Worm (Caenorhabditis elegans) whole organism, L1 larva: Measurements from ENCODE around the gene D2096.11.

ENCODE experiments used
- C04F5.9 ChIP-seq: sonication (generic microtip); optimal IDR thresholded peaks from 2 replicates; lab custom pipeline; 2016; ENCODE audit warnings: missing genetic modification characterization, missing compliant biosample characterization
- C34B4.2 ChIP-seq: sonication (generic microtip); optimal IDR thresholded peaks from 2 replicates; lab custom pipeline; 2017; ENCODE audit warnings: mild to moderate bottlenecking, missing genetic modification characterization, missing compliant biosample characterization
- Y116A8C.19 ChIP-seq: sonication (generic microtip); optimal IDR thresholded peaks from 2 replicates; lab custom pipeline; 2016; ENCODE audit warnings: missing compliant biosample characterization, missing genetic modification characterization, borderline replicate concordance
- aha-1 ChIP-seq: fragments of 150-350 bp; optimal IDR thresholded peaks from 2 replicates; lab custom pipeline; 2014; ENCODE audit warnings: missing biosample characterization, missing genetic modification characterization
- alr-1 ChIP-seq: fragments of 200-800 bp; sonication (Bioruptor generic); optimal IDR thresholded peaks from 2 replicates; lab custom pipeline; 2018; ENCODE audit warnings: borderline replicate concordance, mild to moderate bottlenecking, missing genetic modification characterization, missing compliant biosample characterization
- aly-2 ChIP-seq: fragments of 150-350 bp; optimal IDR thresholded peaks from 2 replicates; lab custom pipeline; 2014; ENCODE audit warnings: missing biosample characterization, missing genetic modification characterization
- ama-1 ChIP-seq: fragments of 150-350 bp; optimal IDR thresholded peaks from 2 replicates; lab custom pipeline; 2014
- ceh-8 ChIP-seq: fragments of 200-800 bp; sonication (Bioruptor generic); optimal IDR thresholded peaks from 2 replicates; lab custom pipeline; 2018; ENCODE audit warnings: mild to moderate bottlenecking, missing genetic modification characterization, moderate library complexity, missing compliant biosample characterization
- ceh-88 ChIP-seq: fragments of 200-800 bp; sonication (Bioruptor generic); IDR thresholded peaks from 2 replicates; pipeline ENCODE4 v1.3.6; 2022; ENCODE audit warnings: missing genetic modification characterization, missing compliant biosample characterization
- ceh-90 ChIP-seq: sonication (generic microtip); optimal IDR thresholded peaks from 2 replicates; lab custom pipeline; 2016; ENCODE audit warnings: missing genetic modification characterization, missing compliant biosample characterization
- ces-1 ChIP-seq: fragments of 150-350 bp; optimal IDR thresholded peaks from 2 replicates; lab custom pipeline; 2014; ENCODE audit warnings: missing biosample characterization, missing genetic modification reagents, missing genetic modification characterization
- dpl-1 ChIP-seq, 3 experiments: fragments of 150-350 bp in 2 of 3; sonication (generic microtip) in 1 of 3; optimal IDR thresholded peaks; 2 replicates each; lab custom pipeline; 2014 to 2017; ENCODE audit warnings: missing biosample characterization in 3 of 3, missing genetic modification characterization in 3 of 3, missing genetic modification reagents in 3 of 3
- dsc-1 ChIP-seq: sonication (generic microtip); optimal IDR thresholded peaks from 2 replicates; lab custom pipeline; 2016; ENCODE audit warnings: mild to moderate bottlenecking, missing genetic modification characterization, missing compliant biosample characterization
- efl-1 ChIP-seq, 4 experiments: fragments of 150-350 bp; optimal IDR thresholded peaks in 3 of 4; peaks in 1 of 4; 1 replicate in 1 of 4; 2 replicates in 3 of 4; lab custom pipeline; 2014; ENCODE audit warnings: missing biosample characterization in 2 of 4, missing genetic modification characterization in 2 of 4, missing genetic modification reagents in 2 of 4
- egl-27 ChIP-seq, 2 experiments: fragments of 150-350 bp in 1 of 2; sonication (generic microtip); optimal IDR thresholded peaks; 3 replicates each; lab custom pipeline; 2017 to 2018; ENCODE audit warnings: missing biosample characterization in 2 of 2, missing genetic modification characterization in 2 of 2, missing genetic modification reagents in 2 of 2
- elt-2 ChIP-seq: sonication (generic microtip); optimal IDR thresholded peaks from 2 replicates; lab custom pipeline; 2016; ENCODE audit warnings: missing genetic modification characterization, mild to moderate bottlenecking, inconsistent platforms, missing compliant biosample characterization, missing genetic modification reagents
- ets-5 ChIP-seq: fragments of 200-800 bp; sonication (Bioruptor generic); IDR thresholded peaks from 2 replicates; pipeline ENCODE4 v1.3.6; 2022; ENCODE audit warnings: missing genetic modification characterization, missing compliant biosample characterization
- fkh-4 ChIP-seq: sonication (generic microtip); optimal IDR thresholded peaks from 2 replicates; lab custom pipeline; 2016; ENCODE audit warnings: missing compliant biosample characterization, missing genetic modification characterization, borderline replicate concordance
- fkh-8 ChIP-seq: sonication (generic microtip); optimal IDR thresholded peaks from 2 replicates; lab custom pipeline; 2016; ENCODE audit warnings: mild to moderate bottlenecking, missing genetic modification characterization, missing compliant biosample characterization
- hpl-2 ChIP-seq: fragments of 150-350 bp; optimal IDR thresholded peaks from 2 replicates; lab custom pipeline; 2014; ENCODE audit warnings: missing biosample characterization, missing genetic modification reagents, missing genetic modification characterization
- isw-1 ChIP-seq: fragments of 200-800 bp; sonication (Bioruptor generic); IDR thresholded peaks from 2 replicates; pipeline ENCODE4 v1.3.6; 2022; ENCODE audit warnings: missing genetic modification characterization, missing compliant biosample characterization
- jun-1 ChIP-seq: fragments of 150-350 bp; optimal IDR thresholded peaks from 2 replicates; lab custom pipeline; 2014; ENCODE audit warnings: missing biosample characterization, missing genetic modification reagents, missing genetic modification characterization
- lin-13 ChIP-seq: fragments of 150-350 bp; optimal IDR thresholded peaks from 2 replicates; lab custom pipeline; 2014; ENCODE audit warnings: missing biosample characterization, missing genetic modification reagents, missing genetic modification characterization
- lin-35 ChIP-seq, 2 experiments: fragments of 150-350 bp; optimal IDR thresholded peaks; 2 replicates each; lab custom pipeline; 2014; ENCODE audit warnings: missing biosample characterization in 2 of 2, missing genetic modification characterization in 2 of 2, missing genetic modification reagents in 2 of 2
- lin-39 ChIP-seq: fragments of 150-350 bp; optimal IDR thresholded peaks from 2 replicates; lab custom pipeline; 2014; ENCODE audit warnings: missing biosample characterization, missing genetic modification reagents, missing genetic modification characterization
- mab-9 ChIP-seq: fragments of 200-800 bp; sonication (Bioruptor generic); IDR thresholded peaks from 2 replicates; pipeline ENCODE4 v1.3.6; 2022; ENCODE audit warnings: missing genetic modification reagents, missing genetic modification characterization, missing compliant biosample characterization
- mdl-1 ChIP-seq, 2 experiments: fragments of 150-350 bp; optimal IDR thresholded peaks; 2 replicates each; lab custom pipeline; 2014 to 2017; ENCODE audit warnings: missing biosample characterization in 2 of 2, missing genetic modification characterization in 2 of 2, inconsistent platforms in 1 of 2
- mep-1 ChIP-seq: fragments of 150-350 bp; optimal IDR thresholded peaks from 2 replicates; lab custom pipeline; 2014; ENCODE audit warnings: missing biosample characterization, missing genetic modification characterization
- nhr-11 ChIP-seq: fragments of 150-350 bp; optimal IDR thresholded peaks from 2 replicates; lab custom pipeline; 2014; ENCODE audit warnings: missing biosample characterization, missing genetic modification characterization
- nhr-19 ChIP-seq: fragments of 200-800 bp; sonication (Bioruptor generic); conservative IDR thresholded peaks from 2 replicates; pipeline ENCODE4 v1.3.6; 2022; ENCODE audit warnings: missing genetic modification characterization, missing compliant biosample characterization
- nhr-20 ChIP-seq: sonication (generic microtip); optimal IDR thresholded peaks from 2 replicates; lab custom pipeline; 2016; ENCODE audit warnings: mild to moderate bottlenecking, missing genetic modification characterization, missing compliant biosample characterization
- nhr-237 ChIP-seq: fragments of 150-350 bp; optimal IDR thresholded peaks from 2 replicates; lab custom pipeline; 2014; ENCODE audit warnings: missing biosample characterization, missing genetic modification characterization
- nhr-28 ChIP-seq: fragments of 150-350 bp; optimal IDR thresholded peaks from 2 replicates; lab custom pipeline; 2014; ENCODE audit warnings: missing biosample characterization, missing genetic modification characterization
- nhr-47 ChIP-seq: sonication (generic microtip); optimal IDR thresholded peaks from 2 replicates; lab custom pipeline; 2016; ENCODE audit warnings: mild to moderate bottlenecking, missing genetic modification characterization, moderate library complexity, missing compliant biosample characterization
- nhr-71 ChIP-seq: sonication (generic microtip); optimal IDR thresholded peaks from 2 replicates; lab custom pipeline; 2016; ENCODE audit warnings: mild to moderate bottlenecking, missing genetic modification characterization, moderate library complexity, missing compliant biosample characterization
- nhr-77 ChIP-seq: fragments of 150-350 bp; optimal IDR thresholded peaks from 2 replicates; lab custom pipeline; 2014; ENCODE audit warnings: missing biosample characterization, missing genetic modification characterization
- nhr-84 ChIP-seq: sonication (generic microtip); optimal IDR thresholded peaks from 2 replicates; lab custom pipeline; 2017; ENCODE audit warnings: missing biosample characterization, missing genetic modification characterization
- nhr-85 ChIP-seq: sonication (generic microtip); peaks from one replicate; lab custom pipeline; 2016; ENCODE audit warnings: missing genetic modification characterization, inconsistent platforms, missing compliant biosample characterization
- pag-3 ChIP-seq: sonication (generic microtip); optimal IDR thresholded peaks from 2 replicates; lab custom pipeline; 2017; ENCODE audit warnings: missing genetic modification characterization, mild to moderate bottlenecking, missing compliant biosample characterization, antibody characterized with exemption, borderline replicate concordance; ENCODE audit not compliant: insufficient read depth
- rnt-1 ChIP-seq: sonication (generic microtip); optimal IDR thresholded peaks from 2 replicates; lab custom pipeline; 2016; ENCODE audit warnings: mild to moderate bottlenecking, missing genetic modification characterization, moderate library complexity, missing compliant biosample characterization
- skn-1 ChIP-seq: fragments of 150-350 bp; optimal IDR thresholded peaks from 2 replicates; lab custom pipeline; 2014; ENCODE audit warnings: missing biosample characterization, missing genetic modification characterization
- sox-4 ChIP-seq: sonication (generic microtip); optimal IDR thresholded peaks from 2 replicates; lab custom pipeline; 2016; ENCODE audit warnings: missing genetic modification characterization, missing compliant biosample characterization
- swsn-7 ChIP-seq: sonication (generic microtip); optimal IDR thresholded peaks from 2 replicates; lab custom pipeline; 2016; ENCODE audit warnings: missing genetic modification characterization, missing compliant biosample characterization
- tlp-1 ChIP-seq: fragments of 150-350 bp; optimal IDR thresholded peaks from 2 replicates; lab custom pipeline; 2014; ENCODE audit warnings: missing biosample characterization, missing genetic modification characterization
- unc-62 ChIP-seq: fragments of 150-350 bp; optimal IDR thresholded peaks from 2 replicates; lab custom pipeline; 2014; ENCODE audit warnings: missing biosample characterization, missing genetic modification reagents, missing genetic modification characterization
- vab-15 ChIP-seq: sonication (generic microtip); optimal IDR thresholded peaks from 2 replicates; lab custom pipeline; 2017; ENCODE audit warnings: missing genotype, mild to moderate bottlenecking, missing genetic modification characterization, missing compliant biosample characterization
- xbp-1 ChIP-seq: sonication (generic microtip); optimal IDR thresholded peaks from 2 replicates; lab custom pipeline; 2016; ENCODE audit warnings: missing genetic modification characterization, missing compliant biosample characterization
- zag-1 ChIP-seq: fragments of 150-350 bp; optimal IDR thresholded peaks from 2 replicates; lab custom pipeline; 2014; ENCODE audit warnings: missing biosample characterization, missing genetic modification characterization
- zip-4 ChIP-seq: fragments of 200-800 bp; sonication (Bioruptor generic); optimal IDR thresholded peaks from 2 replicates; lab custom pipeline; 2018; ENCODE audit warnings: mild to moderate bottlenecking, missing genetic modification characterization, moderate library complexity, missing compliant biosample characterization
- ztf-11 ChIP-seq, 2 experiments: sonication (generic microtip); optimal IDR thresholded peaks; 2 replicates each; lab custom pipeline; 2016 to 2017; ENCODE audit warnings: missing genetic modification characterization in 2 of 2, missing biosample characterization in 1 of 2, missing compliant biosample characterization in 1 of 2
- ztf-4 ChIP-seq: fragments of 150-350 bp; optimal IDR thresholded peaks from 2 replicates; lab custom pipeline; 2014; ENCODE audit warnings: missing biosample characterization, missing genetic modification characterization

D2096.11 gene

DNA sequence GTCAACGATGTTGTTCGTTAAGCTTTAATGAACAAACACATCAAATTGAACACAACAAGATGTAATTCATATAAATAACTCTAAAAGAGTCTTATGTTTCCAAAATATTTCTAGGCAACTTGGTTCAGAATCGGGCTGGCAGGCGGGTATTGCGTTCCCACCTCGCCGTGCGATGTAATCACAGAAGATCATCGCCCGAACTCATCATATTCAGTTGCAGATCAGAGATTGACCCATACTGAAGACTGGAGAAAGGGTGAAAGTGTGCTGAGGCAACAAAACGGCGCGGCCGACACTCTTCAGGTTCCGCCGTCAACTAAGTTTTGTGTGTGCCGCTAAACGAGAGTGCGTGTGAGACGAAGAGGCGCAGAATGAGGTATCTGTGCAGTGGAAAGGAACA is 34.5 kb upstream of the D2096.11 start (continued):
- TF ChIP-seq aha-1 (peak; percentile 12), zip-4 (peak; percentile 78), tlp-1 (tag; lab: Kevin White, UChicago) (no peak), vab-15 (tag; lab: Kevin White, UChicago) (no peak), mab-9 (peak; percentile 28; the same call in 1 of the 2 replicates), elt-2 (tag; lab: Kevin White, UChicago) (peak; percentile 84), dsc-1 (tag; lab: Kevin White, UChicago) (peak; percentile 88), alr-1 (tag; lab: Kevin White, UChicago) (no peak), isw-1 (GFP tag; lab: Robert Waterston, UW) (peak; percentile 56), swsn-7 (tag; lab: Kevin White, UChicago) (peak; percentile 94), nhr-20 (peak; percentile 91), C04F5.9 (tag; lab: Kevin White, UChicago) (peak; percentile 63), mep-1 (tag; lab: Kevin White, UChicago) (peak; percentile 76), nhr-19 (GFP tag; lab: Robert Waterston, UW) (peak; percentile 92), nhr-237 (tag; lab: Kevin White, UChicago) (peak; percentile 31), sox-4 (tag; lab: Kevin White, UChicago) (peak; percentile 44), ama-1 (lab: Kevin White, UChicago) (peak; percentile 92), ceh-90 (tag; lab: Kevin White, UChicago) (no peak), nhr-28 (no peak), nhr-77 (tag; lab: Kevin White, UChicago) (peak; percentile 65), lin-39 (tag; lab: Kevin White, UChicago) (peak; percentile 63), ces-1 (GFP tag; lab: Kevin White, UChicago) (no peak), rnt-1 (tag; lab: Kevin White, UChicago) (peak; percentile 93), xbp-1 (tag; lab: Kevin White, UChicago) (peak; percentile 84), egl-27 (tag; optimal IDR thresholded peaks at IDR 0.05; lab: Kevin White, UChicago) (peak; percentile 11 to 54), ceh-88 (GFP tag; lab: Robert Waterston, UW) (peak; percentile 73; the same call in 1 of the 2 replicates), aly-2 (tag; lab: Kevin White, UChicago) (peak; percentile 74), nhr-84 (tag; lab: Kevin White, UChicago) (no peak), lin-35 (GFP tag; optimal IDR thresholded peaks at IDR 0.05; lab: Kevin White, UChicago) (peak; percentile 55 to 79), ztf-4 (tag; lab: Kevin White, UChicago) (peak; percentile 46), nhr-71 (tag; lab: Kevin White, UChicago) (peak; percentile 95), nhr-47 (peak; percentile 92), C34B4.2 (tag; lab: Kevin White, UChicago) (no peak), fkh-4 (tag; lab: Kevin White, UChicago) (no peak), fkh-8 (tag; lab: Kevin White, UChicago) (peak; percentile 76), lin-13 (peak; percentile 61), unc-62 (GFP tag; lab: Kevin White, UChicago) (no peak), Y116A8C.19 (tag; lab: Kevin White, UChicago) (no peak), nhr-11 (tag; lab: Kevin White, UChicago) (peak; percentile 44), mdl-1 (tag; optimal IDR thresholded peaks at IDR 0.05; lab: Kevin White, UChicago) (peak in 1 of 2 experiments; percentile 53), ceh-8 (GFP tag; lab: Kevin White, UChicago) (peak; percentile 85), ets-5 (GFP tag; lab: Robert Waterston, UW) (no peak), pag-3 (tag; lab: Kevin White, UChicago) (no peak), hpl-2 (GFP tag; lab: Kevin White, UChicago) (peak; percentile 77), skn-1 (tag; lab: Kevin White, UChicago) (peak; percentile 49), ztf-11 (tag; optimal IDR thresholded peaks at IDR 0.05; lab: Kevin White, UChicago) (peak in 1 of 2 experiments; percentile 80), efl-1 (optimal IDR thresholded peaks at IDR 0.05; lab: Kevin White, UChicago) (peak; percentile 68 to 73), efl-1 (GFP tag; optimal IDR thresholded peaks at IDR 0.05 in 1 of 2; lab: Kevin White, UChicago) (peak; percentile 52 to 97), zag-1 (no peak), dpl-1 (GFP tag; optimal IDR thresholded peaks at IDR 0.05; lab: Kevin White, UChicago) (peak; percentile 47 to 54 (median 50)), nhr-85 (tag; lab: Kevin White, UChicago) (peak; percentile 98), jun-1 (tag; lab: Kevin White, UChicago) (peak; percentile 68)
